Worm (Caenorhabditis elegans): ENCODE results near the gene zmp-5.

zmp-5 gene

ce11 chrX:12690346-12690745, 43.4 kb downstream of the zmp-5 start (continued):
- TF ChIP-seq ztf-1 (GFP tag; conservative IDR thresholded peaks at IDR 0.05) (no peak), sma-9 (GFP tag; optimal IDR thresholded peaks at IDR 0.05) (peak; percentile 49), sma-9 (tag; optimal IDR thresholded peaks at IDR 0.05) (no peak), ceh-82 (tag; optimal IDR thresholded peaks at IDR 0.05) (no peak), blmp-1 (tag; optimal IDR thresholded peaks at IDR 0.05; ENCODE audit: insufficient read depth) (no peak), ama-1 (optimal IDR thresholded peaks at IDR 0.05) (no peak), mbf-1 (tag; optimal IDR thresholded peaks at IDR 0.05) (no peak), F13H6.1 (tag; optimal IDR thresholded peaks at IDR 0.05) (peak; percentile 36), lsy-2 (tag; optimal IDR thresholded peaks at IDR 0.05) (peak in 1 of 2 experiments; percentile 30), elt-1 (tag; optimal IDR thresholded peaks at IDR 0.05) (no peak), alr-1 (tag; optimal IDR thresholded peaks at IDR 0.05) (peak; percentile 58), sem-4 (tag; optimal IDR thresholded peaks at IDR 0.05) (peak; percentile 0), elt-3 (tag; optimal IDR thresholded peaks at IDR 0.05) (no peak), mab-5 (tag; optimal IDR thresholded peaks at IDR 0.05) (peak; percentile 91), C34F6.9 (tag; optimal IDR thresholded peaks at IDR 0.05) (peak; percentile 10), R02D3.7 (tag; optimal IDR thresholded peaks at IDR 0.05) (no peak), nhr-25 (tag; optimal IDR thresholded peaks at IDR 0.05) (no peak), nhr-12 (tag; optimal IDR thresholded peaks at IDR 0.05) (no peak), egl-27 (tag; optimal IDR thresholded peaks at IDR 0.05) (peak; percentile 55), nhr-10 (tag; optimal IDR thresholded peaks at IDR 0.05) (no peak), ceh-16 (tag; optimal IDR thresholded peaks at IDR 0.05) (no peak)

- peak; percentile 11 for TF ChIP-seq nhr-25 (tag; optimal IDR thresholded peaks at IDR 0.05)
- no peak for TF ChIP-seq egl-27 (tag; optimal IDR thresholded peaks at IDR 0.05)
- TF ChIP-seq nhr-10 (tag; optimal IDR thresholded peaks at IDR 0.05): no peak
- TF ChIP-seq nhr-77 (tag; optimal IDR thresholded peaks at IDR 0.05): no peak
- TF ChIP-seq crh-2 (tag; optimal IDR thresholded peaks at IDR 0.05): peak; percentile 65
- no peak for TF ChIP-seq mdl-1 (tag; optimal IDR thresholded peaks at IDR 0.05)
- TF ChIP-seq nhr-129 (tag; optimal IDR thresholded peaks at IDR 0.05): peak; percentile 99
- peak; percentile 16 for TF ChIP-seq F13H6.1 (tag; optimal IDR thresholded peaks at IDR 0.05)
- no peak for TF ChIP-seq unc-39 (tag; optimal IDR thresholded peaks at IDR 0.05)
- TF ChIP-seq sem-4 (tag; optimal IDR thresholded peaks at IDR 0.05): no peak
- TF ChIP-seq sma-9 (GFP tag; optimal IDR thresholded peaks at IDR 0.05): peak; percentile 73
- TF ChIP-seq sma-9 (tag; optimal IDR thresholded peaks at IDR 0.05): no peak
- peak; percentile 29 for TF ChIP-seq sma-3 (GFP tag; optimal IDR thresholded peaks at IDR 0.05)
- peak; percentile 14 for TF ChIP-seq unc-55 (GFP tag; optimal IDR thresholded peaks at IDR 0.05)
- TF ChIP-seq gmeb-1 (tag; optimal IDR thresholded peaks at IDR 0.05): no peak
- TF ChIP-seq mab-5 (tag; optimal IDR thresholded peaks at IDR 0.05): no peak
- TF ChIP-seq fos-1 (tag; optimal IDR thresholded peaks at IDR 0.05): peak; percentile 39
- TF ChIP-seq zag-1 (tag; optimal IDR thresholded peaks at IDR 0.05): no peak
- TF ChIP-seq ztf-4 (tag; optimal IDR thresholded peaks at IDR 0.05): no peak
- peak in 1 of 2 experiments; percentile 10 for TF ChIP-seq lsy-2 (tag; optimal IDR thresholded peaks at IDR 0.05)
- TF ChIP-seq nhr-23 (tag; optimal IDR thresholded peaks at IDR 0.05): no peak
These were observed 44.4 kb downstream of the zmp-5 start, which contains the start of gene ugt-50 for ce11 chrX:12691306-12691705. Gene ugt-50 (plus strand): TSS chrX:12691573.

DNA sequence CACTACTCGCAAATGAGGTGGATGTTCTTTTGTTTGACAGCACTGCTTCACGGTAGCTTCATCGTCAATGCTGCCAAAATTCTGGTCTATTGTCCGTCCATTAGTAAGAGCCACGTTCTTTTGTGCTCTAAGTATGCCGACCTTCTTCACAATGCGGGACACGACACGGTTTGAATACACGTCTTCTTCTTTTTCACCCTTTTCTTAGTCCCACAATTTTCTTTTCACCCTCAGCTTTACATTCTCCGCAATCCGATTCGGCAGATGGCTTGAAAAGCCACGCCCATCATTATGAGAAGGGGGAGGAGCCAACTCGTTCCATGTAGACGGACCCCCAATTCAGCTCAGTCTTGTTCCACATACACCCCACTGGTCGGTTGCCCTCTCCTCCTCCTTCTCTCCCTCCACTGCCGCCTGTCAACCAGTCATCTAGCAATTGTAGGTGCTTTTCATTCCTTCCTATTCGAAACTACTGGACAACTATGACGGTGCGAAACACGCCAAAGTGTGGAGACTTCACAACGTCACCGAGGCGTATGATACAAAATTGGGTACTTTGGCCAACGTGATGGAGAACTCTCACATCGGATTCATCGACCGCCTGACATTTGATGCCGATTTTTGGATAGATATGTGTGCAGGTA, 44.9 kb downstream of the zmp-5 start:
- TF ChIP-seq ama-1 (optimal IDR thresholded peaks at IDR 0.05) (peak; percentile 83), ztf-4 (tag; optimal IDR thresholded peaks at IDR 0.05) (no peak), nhr-129 (tag; optimal IDR thresholded peaks at IDR 0.05) (peak; percentile 20)

ce11 chrX:12693150-12693589, 46.3 kb downstream of the zmp-5 start:
- TF ChIP-seq crh-2 (tag; optimal IDR thresholded peaks at IDR 0.05) (peak; percentile 27), lin-13 (GFP tag; optimal IDR thresholded peaks at IDR 0.05) (peak; percentile 42), snpc-4 (tag; optimal IDR thresholded peaks at IDR 0.05) (no peak), C34F6.9 (tag; optimal IDR thresholded peaks at IDR 0.05) (no peak), sma-9 (GFP tag; optimal IDR thresholded peaks at IDR 0.05) (peak; percentile 21), sma-9 (tag; optimal IDR thresholded peaks at IDR 0.05) (no peak)

DNA sequence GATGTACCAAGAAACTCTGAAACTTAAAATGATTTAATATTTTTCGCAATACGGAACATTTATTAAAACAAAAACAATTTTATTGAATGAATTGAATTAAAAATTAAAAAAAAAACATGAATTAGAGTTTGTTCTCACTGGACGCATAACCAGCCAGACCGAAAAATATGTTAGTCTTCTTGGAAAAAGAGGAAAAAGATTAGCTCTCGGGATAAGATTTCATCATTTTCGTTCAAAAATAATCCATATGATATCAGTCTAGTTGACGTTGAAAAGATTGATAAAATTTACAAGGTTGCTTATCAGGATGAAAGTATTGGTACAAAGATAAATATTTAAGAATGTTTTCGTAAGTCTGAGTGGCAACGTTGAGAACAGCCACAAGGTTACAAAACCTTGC, 53.5 kb downstream of the zmp-5 start, which contains the start of gene nhr-26:
Gene nhr-26 (minus strand): TSS at position 10 of the 400 bp plus-strand sequence.
- TF ChIP-seq ztf-1 (GFP tag; conservative IDR thresholded peaks at IDR 0.05) (no peak), peb-1 (tag; optimal IDR thresholded peaks at IDR 0.05) (no peak), egl-27 (tag; optimal IDR thresholded peaks at IDR 0.05) (no peak), nhr-23 (tag; optimal IDR thresholded peaks at IDR 0.05) (no peak), unc-39 (tag; optimal IDR thresholded peaks at IDR 0.05) (no peak), elt-3 (tag; optimal IDR thresholded peaks at IDR 0.05) (no peak), gmeb-1 (tag; optimal IDR thresholded peaks at IDR 0.05) (no peak), lsy-2 (tag; optimal IDR thresholded peaks at IDR 0.05) (no peak), lin-11 (tag; optimal IDR thresholded peaks at IDR 0.05) (no peak), ztf-4 (tag; optimal IDR thresholded peaks at IDR 0.05) (no peak), sem-4 (tag; optimal IDR thresholded peaks at IDR 0.05) (no peak), sma-9 (GFP tag; optimal IDR thresholded peaks at IDR 0.05) (no peak), sma-9 (tag; optimal IDR thresholded peaks at IDR 0.05) (no peak), mab-5 (tag; optimal IDR thresholded peaks at IDR 0.05) (no peak), ama-1 (optimal IDR thresholded peaks at IDR 0.05) (no peak), aly-2 (tag; optimal IDR thresholded peaks at IDR 0.05) (no peak), Y55F3AM.14 (GFP tag; optimal IDR thresholded peaks at IDR 0.05) (no peak), C34F6.9 (tag; optimal IDR thresholded peaks at IDR 0.05) (no peak), fos-1 (tag; optimal IDR thresholded peaks at IDR 0.05) (no peak)

Measured in whole organism, L2 larva.